Worm (Caenorhabditis elegans) whole organism, L4 larva: ENCODE results near the gene nphp-1.

Source experiments
- ZK337.2 ChIP-seq: fragments of 200-800 bp; sonication (Bioruptor generic); IDR thresholded peaks from 2 replicates; pipeline ENCODE4 v1.3.6; 2022; ENCODE audit warnings: missing genetic modification reagents, missing genetic modification characterization, missing compliant biosample characterization
- aly-2 ChIP-seq: sonication (generic microtip); optimal IDR thresholded peaks from 2 replicates; lab custom pipeline; 2018; ENCODE audit warnings: missing biosample characterization, missing genetic modification characterization
- fkh-10 ChIP-seq: fragments of 150-350 bp; optimal IDR thresholded peaks from 2 replicates; lab custom pipeline; 2014; ENCODE audit warnings: missing biosample characterization, missing genetic modification reagents, missing genetic modification characterization
- lin-15B ChIP-seq: fragments of 150-350 bp; sonication (generic microtip); optimal IDR thresholded peaks from 3 replicates; lab custom pipeline; 2014; ENCODE audit warnings: missing biosample characterization, missing genetic modification characterization
- mep-1 ChIP-seq: fragments of 150-350 bp; sonication (generic microtip); optimal IDR thresholded peaks from 3 replicates; lab custom pipeline; 2014; ENCODE audit warnings: missing biosample characterization, missing genetic modification characterization
- nhr-25 ChIP-seq: sonication (generic microtip); optimal IDR thresholded peaks from 2 replicates; lab custom pipeline; 2017; ENCODE audit warnings: missing genetic modification characterization, mild to moderate bottlenecking, missing compliant biosample characterization, antibody characterized with exemption, moderate library complexity, borderline replicate concordance; ENCODE audit not compliant: insufficient read depth
- vab-7 ChIP-seq: fragments of 200-800 bp; sonication (Bioruptor generic); IDR thresholded peaks from 2 replicates; pipeline ENCODE4 v1.3.6; 2022; ENCODE audit warnings: missing genetic modification reagents, missing genetic modification characterization, missing compliant biosample characterization

ce11 chrII:10696060-10696459 is 44.0 kb upstream of the nphp-1 start:
- TF ChIP-seq ZK337.2 (GFP tag; lab: Robert Waterston, UW), result no peak
- no peak for TF ChIP-seq fkh-10 (GFP tag; lab: Kevin White, UChicago)
- no peak for TF ChIP-seq vab-7 (GFP tag; lab: Robert Waterston, UW)
- TF ChIP-seq aly-2 (tag; lab: Kevin White, UChicago), result no peak
- no peak for TF ChIP-seq mep-1
- TF ChIP-seq nhr-25 (tag; lab: Kevin White, UChicago), result no peak
- TF ChIP-seq lin-15B, result no peak
